Worm (Caenorhabditis elegans) whole organism, young adult: Measurements from ENCODE around the gene sdf-9.

Experiments used
- B0336.3 ChIP-seq: fragments of 200-800 bp; sonication (Bioruptor generic); IDR thresholded peaks from 2 replicates; pipeline ENCODE4 v1.3.6; 2022; ENCODE audit warnings: missing genetic modification characterization, missing compliant biosample characterization
- F33H1.4 ChIP-seq: fragments of 200-800 bp; sonication (Bioruptor generic); IDR thresholded peaks from 2 replicates; pipeline ENCODE4 v1.3.6; 2022; ENCODE audit warnings: missing genetic modification reagents, missing genetic modification characterization, missing compliant biosample characterization
- K11D2.4 ChIP-seq: fragments of 200-800 bp; sonication (Bioruptor generic); IDR thresholded peaks from 2 replicates; pipeline ENCODE4 v1.3.6; 2022; ENCODE audit warnings: missing genetic modification reagents, missing genetic modification characterization, missing compliant biosample characterization
- K12H6.12 ChIP-seq: fragments of 200-800 bp; sonication (Bioruptor generic); optimal IDR thresholded peaks from 2 replicates; lab custom pipeline; 2018; ENCODE audit warnings: mild to moderate bottlenecking, missing genetic modification characterization, missing compliant biosample characterization
- T26A5.8 ChIP-seq: sonication (generic microtip); optimal IDR thresholded peaks from 2 replicates; lab custom pipeline; 2016; ENCODE audit warnings: missing genetic modification characterization, missing compliant biosample characterization
- Y53F4B.3 ChIP-seq: fragments of 200-800 bp; sonication (Bioruptor generic); IDR thresholded peaks from 2 replicates; pipeline ENCODE4 v1.3.6; 2022; ENCODE audit warnings: missing genetic modification reagents, missing genetic modification characterization, missing compliant biosample characterization
- attf-5 ChIP-seq: fragments of 200-800 bp; sonication (Bioruptor generic); optimal IDR thresholded peaks from 2 replicates; lab custom pipeline; 2018; ENCODE audit warnings: mild to moderate bottlenecking, missing genetic modification characterization, missing compliant biosample characterization
- cebp-1 ChIP-seq, 2 experiments: fragments of 200-800 bp in 1 of 2; sonication (Bioruptor generic) in 1 of 2; sonication (generic microtip) in 1 of 2; IDR thresholded peaks in 1 of 2; optimal IDR thresholded peaks in 1 of 2; 2 replicates each; pipeline versions ENCODE4 v1.3.6 to Lab custom; 2017 to 2022; ENCODE audit warnings: missing compliant biosample characterization in 2 of 2, missing genetic modification characterization in 2 of 2, mild to moderate bottlenecking in 1 of 2, missing genetic modification reagents in 1 of 2, moderate library complexity in 1 of 2
- cebp-2 ChIP-seq: fragments of 200-800 bp; sonication (Bioruptor generic); IDR thresholded peaks from 2 replicates; pipeline ENCODE4 v1.3.6; 2022; ENCODE audit warnings: missing genetic modification characterization, missing compliant biosample characterization
- ceh-27 ChIP-seq: fragments of 200-800 bp; sonication (Bioruptor generic); optimal IDR thresholded peaks from 2 replicates; lab custom pipeline; 2018; ENCODE audit warnings: mild to moderate bottlenecking, missing genetic modification characterization, moderate library complexity, missing compliant biosample characterization
- die-1 ChIP-seq: sonication (generic microtip); optimal IDR thresholded peaks from 2 replicates; lab custom pipeline; 2016; ENCODE audit warnings: missing genotype, mild to moderate bottlenecking, missing genetic modification characterization, missing compliant biosample characterization
- egl-44 ChIP-seq: fragments of 200-800 bp; sonication (Bioruptor generic); IDR thresholded peaks from 2 replicates; pipeline ENCODE4 v1.3.6; 2022; ENCODE audit warnings: missing genetic modification reagents, missing genetic modification characterization, missing compliant biosample characterization
- ekl-4 ChIP-seq: fragments of 200-800 bp; sonication (Bioruptor generic); IDR thresholded peaks from 2 replicates; pipeline ENCODE4 v1.3.6; 2022; ENCODE audit warnings: missing genetic modification reagents, missing genetic modification characterization, missing compliant biosample characterization
- hlh-26 ChIP-seq: fragments of 200-800 bp; sonication (Bioruptor generic); conservative IDR thresholded peaks from 2 replicates; pipeline ENCODE4 v1.3.6; 2022; ENCODE audit warnings: missing genetic modification reagents, missing genetic modification characterization, missing compliant biosample characterization
- hmg-1.2 ChIP-seq: fragments of 200-800 bp; sonication (Bioruptor generic); IDR thresholded peaks from 2 replicates; pipeline ENCODE4 v1.3.6; 2022; ENCODE audit warnings: missing genetic modification reagents, missing genetic modification characterization, missing compliant biosample characterization
- hrde-1 ChIP-seq: sonication (generic microtip); optimal IDR thresholded peaks from 2 replicates; lab custom pipeline; 2016; ENCODE audit warnings: missing genetic modification characterization, mild to moderate bottlenecking, missing compliant biosample characterization, moderate library complexity, missing genotype, missing genetic modification reagents, borderline replicate concordance
- let-526 ChIP-seq: fragments of 200-800 bp; sonication (Bioruptor generic); IDR thresholded peaks from 2 replicates; pipeline ENCODE4 v1.3.6; 2022; ENCODE audit warnings: missing genetic modification reagents, missing genetic modification characterization, missing compliant biosample characterization
- lin-35 ChIP-seq, 3 experiments: fragments of 150-350 bp in 2 of 3; sonication (generic microtip) in 1 of 3; optimal IDR thresholded peaks; 2 replicates each; lab custom pipeline; 2014 to 2018; ENCODE audit warnings: missing biosample characterization in 3 of 3, missing genetic modification characterization in 3 of 3, missing genetic modification reagents in 3 of 3
- lin-40 ChIP-seq: sonication (generic microtip); optimal IDR thresholded peaks from 2 replicates; lab custom pipeline; 2016; ENCODE audit warnings: missing genetic modification characterization, mild to moderate bottlenecking, missing compliant biosample characterization, missing genotype, missing genetic modification reagents
- lir-1 ChIP-seq: fragments of 200-800 bp; sonication (Bioruptor generic); conservative IDR thresholded peaks from 2 replicates; pipeline ENCODE4 v1.3.6; 2022; ENCODE audit warnings: missing genetic modification reagents, missing genetic modification characterization, missing compliant biosample characterization
- madf-10 ChIP-seq: sonication (generic microtip); optimal IDR thresholded peaks from 2 replicates; lab custom pipeline; 2016; ENCODE audit warnings: mild to moderate bottlenecking, missing genetic modification characterization, missing compliant biosample characterization
- mcd-1 ChIP-seq: fragments of 200-800 bp; sonication (Bioruptor generic); IDR thresholded peaks from 2 replicates; pipeline ENCODE4 v1.3.6; 2022; ENCODE audit warnings: missing genetic modification reagents, missing genetic modification characterization, missing compliant biosample characterization
- nfya-2 ChIP-seq: fragments of 200-800 bp; sonication (Bioruptor generic); IDR thresholded peaks from 2 replicates; pipeline ENCODE4 v1.3.6; 2022; ENCODE audit warnings: missing genetic modification reagents, missing genetic modification characterization, missing compliant biosample characterization
- nhr-179 ChIP-seq: sonication (generic microtip); optimal IDR thresholded peaks from 2 replicates; lab custom pipeline; 2016; ENCODE audit warnings: mild to moderate bottlenecking, missing genetic modification characterization, missing compliant biosample characterization
- rcor-1 ChIP-seq: fragments of 200-800 bp; sonication (Bioruptor generic); IDR thresholded peaks from 2 replicates; pipeline ENCODE4 v1.3.6; 2022; ENCODE audit warnings: missing genetic modification reagents, missing genetic modification characterization, missing compliant biosample characterization
- rpc-1 ChIP-seq, 2 experiments: fragments of 150-350 bp in 1 of 2; sonication (generic microtip) in 1 of 2; optimal IDR thresholded peaks; 2 replicates each; lab custom pipeline; 2014 to 2018; ENCODE audit warnings: missing biosample characterization in 1 of 2, missing genetic modification characterization in 1 of 2, missing genetic modification reagents in 1 of 2, missing genotype in 1 of 2
- snpc-4 ChIP-seq, 5 experiments: fragments of 150-350 bp in 1 of 5; sonication (generic microtip) in 4 of 5; optimal IDR thresholded peaks; 2 replicates each; lab custom pipeline; 2014 to 2018; ENCODE audit warnings: missing genetic modification characterization in 5 of 5, missing biosample characterization in 3 of 5, antibody characterized with exemption in 2 of 5, mild to moderate bottlenecking in 2 of 5, missing compliant biosample characterization in 2 of 5, missing genotype in 2 of 5, moderate library complexity in 2 of 5, missing genetic modification reagents in 1 of 5
- tbp1 ChIP-seq: fragments of 200-800 bp; sonication (Bioruptor generic); optimal IDR thresholded peaks from 2 replicates; lab custom pipeline; 2018; ENCODE audit warnings: mild to moderate bottlenecking, missing genetic modification characterization, missing compliant biosample characterization
- tbx-9 ChIP-seq: sonication (generic microtip); optimal IDR thresholded peaks from 2 replicates; lab custom pipeline; 2016; ENCODE audit warnings: borderline replicate concordance, missing genetic modification characterization, inconsistent platforms, missing compliant biosample characterization
- tlf-1 ChIP-seq: fragments of 200-800 bp; sonication (Bioruptor generic); optimal IDR thresholded peaks from 2 replicates; lab custom pipeline; 2018; ENCODE audit warnings: mild to moderate bottlenecking, missing genetic modification characterization, missing compliant biosample characterization
- unc-62 ChIP-seq: fragments of 150-350 bp; optimal IDR thresholded peaks from 2 replicates; lab custom pipeline; 2014; ENCODE audit warnings: missing biosample characterization, missing genetic modification reagents, missing genetic modification characterization
- zfh-2 ChIP-seq: fragments of 200-800 bp; sonication (Bioruptor generic); conservative IDR thresholded peaks from 2 replicates; pipeline ENCODE4 v1.3.6; 2022; ENCODE audit warnings: missing genetic modification reagents, missing genetic modification characterization, missing compliant biosample characterization
- ztf-6 ChIP-seq: fragments of 200-800 bp; sonication (Bioruptor generic); IDR thresholded peaks from 2 replicates; pipeline ENCODE4 v1.3.6; 2022; ENCODE audit warnings: missing genetic modification reagents, missing genetic modification characterization, missing compliant biosample characterization

Gene sdf-9

ce11 chrV:20785050-20785847 lies 12.8 kb upstream of the sdf-9 start (continued):
- TF ChIP-seq die-1 (tag; lab: Kevin White, UChicago): no peak
- TF ChIP-seq nhr-179: no peak
- no peak for TF ChIP-seq let-526
- TF ChIP-seq madf-10 (tag; lab: Kevin White, UChicago): peak; percentile 72
- no peak for TF ChIP-seq Y53F4B.3
- no peak for TF ChIP-seq tbp1 (GFP tag; lab: Kevin White, UChicago)
- no peak for TF ChIP-seq F33H1.4 (GFP tag; lab: Robert Waterston, UW)
- no peak for TF ChIP-seq T26A5.8
- no peak for TF ChIP-seq lir-1
- no peak for TF ChIP-seq attf-5 (GFP tag; lab: Kevin White, UChicago)
- TF ChIP-seq K11D2.4 (GFP tag; lab: Robert Waterston, UW): no peak

ce11 chrV:20785848-20786225 lies 12.2 kb upstream of the sdf-9 start:
- TF ChIP-seq ztf-6: no peak
- no peak for TF ChIP-seq tlf-1 (GFP tag; lab: Kevin White, UChicago)
- no peak for TF ChIP-seq rcor-1
- no peak for TF ChIP-seq tbx-9 (tag; lab: Kevin White, UChicago)
- TF ChIP-seq nfya-2 (GFP tag; lab: Robert Waterston, UW): no peak
- TF ChIP-seq lin-35 (GFP tag; optimal IDR thresholded peaks at IDR 0.05; lab: Kevin White, UChicago): no peak
- TF ChIP-seq B0336.3: no peak
- TF ChIP-seq hrde-1 (tag; lab: Kevin White, UChicago): no peak
- no peak for TF ChIP-seq rpc-1 (optimal IDR thresholded peaks at IDR 0.05; lab: Kevin White, UChicago)
- no peak for TF ChIP-seq rpc-1 (tag; optimal IDR thresholded peaks at IDR 0.05; lab: Kevin White, UChicago)
- no peak for TF ChIP-seq hlh-26 (GFP tag; lab: Robert Waterston, UW)
- TF ChIP-seq let-526: no peak
- no peak for TF ChIP-seq ceh-27 (GFP tag; lab: Kevin White, UChicago)
- TF ChIP-seq mcd-1 (GFP tag; lab: Robert Waterston, UW): no peak

ce11 chrV:20789105-20789504 lies 8.9 kb upstream of the sdf-9 start, which contains the start of gene tpan-1:
tpan-1 (plus strand) TSS chrV:20789502.
- TF ChIP-seq lin-40 (tag; lab: Kevin White, UChicago) (peak; percentile 34), snpc-4 (GFP tag; optimal IDR thresholded peaks at IDR 0.05; lab: Kevin White, UChicago) (no peak), snpc-4 (tag; optimal IDR thresholded peaks at IDR 0.05; lab: Kevin White, UChicago) (peak in 1 of 4 experiments; percentile 36), K12H6.12 (tag; lab: Kevin White, UChicago) (peak; percentile 53), hmg-1.2 (GFP tag; lab: Robert Waterston, UW) (peak; percentile 14; the same call in 1 of the 2 replicates), ceh-27 (GFP tag; lab: Kevin White, UChicago) (peak; percentile 15), unc-62 (GFP tag; lab: Kevin White, UChicago) (no peak), madf-10 (tag; lab: Kevin White, UChicago) (peak; percentile 90), egl-44 (GFP tag; lab: Robert Waterston, UW) (no peak), cebp-2 (no peak), hrde-1 (tag; lab: Kevin White, UChicago) (no peak), zfh-2 (GFP tag; lab: Robert Waterston, UW) (peak; percentile 65; the same call in 1 of the 2 replicates), ekl-4 (GFP tag; lab: Robert Waterston, UW) (0 out of 2 replicates have a peak, but pooled peaks have one; percentile 22), mcd-1 (GFP tag; lab: Robert Waterston, UW) (no peak), cebp-1 (GFP tag; IDR thresholded peaks at IDR 0.05; lab: Robert Waterston, UW) (no peak), cebp-1 (tag; optimal IDR thresholded peaks at IDR 0.05; lab: Kevin White, UChicago) (peak; percentile 46)
